Worm (Caenorhabditis elegans): ENCODE measurements around the gene spin-2.

spin-2 gene

DNA sequence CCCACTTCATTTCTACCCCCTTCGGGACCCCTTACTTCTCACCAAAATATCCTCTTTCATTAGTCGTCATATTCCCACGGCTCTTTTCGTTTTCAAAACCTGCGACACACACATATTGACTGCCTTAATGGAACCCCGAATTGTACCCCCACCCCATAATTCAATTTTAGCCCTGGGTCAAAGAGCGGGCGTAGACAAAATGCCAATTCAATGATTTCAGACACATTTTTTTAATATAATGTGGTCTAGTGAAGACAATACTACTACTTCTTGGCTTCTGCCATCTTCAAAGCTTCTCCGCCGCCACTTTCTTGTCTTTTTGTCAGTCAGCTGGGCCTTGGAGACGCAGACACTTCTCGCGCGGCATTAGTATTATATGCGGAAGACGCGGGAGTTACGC is 40.9 kb downstream of the spin-2 start:
- TF ChIP-seq pha-4 (tag; optimal IDR thresholded peaks at IDR 0.05), result no peak
- no peak for TF ChIP-seq egl-27 (tag; optimal IDR thresholded peaks at IDR 0.05)
- TF ChIP-seq fkh-10 (GFP tag; optimal IDR thresholded peaks at IDR 0.05), result no peak
- no peak for TF ChIP-seq skn-1 (tag; optimal IDR thresholded peaks at IDR 0.05)
- TF ChIP-seq lin-39 (tag; optimal IDR thresholded peaks at IDR 0.05), result no peak
- TF ChIP-seq nhr-76 (tag; optimal IDR thresholded peaks at IDR 0.05), result no peak
- no peak for TF ChIP-seq elt-1 (tag; optimal IDR thresholded peaks at IDR 0.05)
- TF ChIP-seq unc-62 (GFP tag; optimal IDR thresholded peaks at IDR 0.05), result no peak
- no peak for TF ChIP-seq nfya-1 (tag; optimal IDR thresholded peaks at IDR 0.05; ENCODE audit: insufficient read depth)
- no peak for TF ChIP-seq sea-2 (GFP tag; optimal IDR thresholded peaks at IDR 0.05)
- TF ChIP-seq ceh-28 (tag; optimal IDR thresholded peaks at IDR 0.05), result no peak
- TF ChIP-seq lin-15B (tag; optimal IDR thresholded peaks at IDR 0.05), result no peak
- TF ChIP-seq daf-12 (tag; optimal IDR thresholded peaks at IDR 0.05), result no peak
- TF ChIP-seq fos-1 (tag; optimal IDR thresholded peaks at IDR 0.05), result no peak

Measured in whole organism, L3 larva.